Fruit fly (Drosophila melanogaster) whole organism, embryonic: Measurements from ENCODE around the gene anchor.
A peak's percentile ranks its signal among the peaks of the same experiment; 100 is the strongest.

Source experiments
- CG10565 ChIP-seq: fragments of 200-800 bp; sonication (Bioruptor generic); optimal IDR thresholded peaks from 3 replicates; lab custom pipeline; 2016; ENCODE audit warnings: missing biosample characterization, mild to moderate bottlenecking, missing genetic modification characterization
- CG11085 ChIP-seq: fragments of 200-800 bp; sonication (Bioruptor generic); IDR thresholded peaks from 2 replicates; pipeline ENCODE4 v1.3.6; 2022; ENCODE audit warnings: missing biosample characterization, missing genetic modification characterization
- CG12104 ChIP-seq: fragments of 200-800 bp; sonication (Bioruptor generic); optimal IDR thresholded peaks from 3 replicates; lab custom pipeline; 2016; ENCODE audit warnings: missing biosample characterization, missing genetic modification characterization
- CG15011 ChIP-seq: fragments of 200-800 bp; sonication (Bioruptor generic); optimal IDR thresholded peaks from 3 replicates; lab custom pipeline; 2018; ENCODE audit warnings: missing biosample characterization, mild to moderate bottlenecking, missing genetic modification characterization
- CG1602 ChIP-seq: fragments of 200-800 bp; sonication (Bioruptor generic); optimal IDR thresholded peaks from 3 replicates; lab custom pipeline; 2016; ENCODE audit warnings: missing biosample characterization, missing genetic modification characterization
- CG18262 ChIP-seq: fragments of 200-800 bp; optimal IDR thresholded peaks from 3 replicates; lab custom pipeline; 2019; ENCODE audit warnings: missing biosample characterization, mild to moderate bottlenecking, missing genetic modification characterization, moderate library complexity
- CG2712 ChIP-seq: fragments of 200-800 bp; optimal IDR thresholded peaks from 3 replicates; lab custom pipeline; 2019; ENCODE audit warnings: missing biosample characterization, mild to moderate bottlenecking, missing genetic modification characterization, moderate library complexity
- CG30403 ChIP-seq: fragments of 200-800 bp; sonication (Bioruptor generic); optimal IDR thresholded peaks from 3 replicates; lab custom pipeline; 2016; ENCODE audit warnings: missing biosample characterization, missing genetic modification characterization
- CG33213 ChIP-seq: fragments of 200-800 bp; sonication (Bioruptor generic); optimal IDR thresholded peaks from 3 replicates; lab custom pipeline; 2016; ENCODE audit warnings: missing biosample characterization, missing genetic modification characterization
- CG34224 ChIP-seq: fragments of 200-800 bp; sonication (Bioruptor generic); IDR thresholded peaks from 3 replicates; pipeline ENCODE4 v1.3.6; 2022; ENCODE audit warnings: missing biosample characterization, missing genetic modification characterization; ENCODE audit not compliant: partially characterized antibody
- CG43689 ChIP-seq: fragments of 200-800 bp; sonication (Bioruptor generic); IDR thresholded peaks from 2 replicates; pipeline ENCODE4 v1.3.6; 2022; ENCODE audit warnings: missing biosample characterization, missing genetic modification characterization
- CG4404 ChIP-seq: fragments of 200-800 bp; sonication (Bioruptor generic); IDR thresholded peaks from 2 replicates; pipeline ENCODE4 v1.3.6; 2022; ENCODE audit warnings: missing biosample characterization, missing genetic modification characterization
- CG6654 ChIP-seq: fragments of 200-800 bp; sonication (Bioruptor generic); optimal IDR thresholded peaks from 2 replicates; lab custom pipeline; 2017; ENCODE audit warnings: missing biosample characterization, mild to moderate bottlenecking, missing genetic modification characterization
- CG6689 ChIP-seq: fragments of 200-800 bp; sonication (Bioruptor generic); IDR thresholded peaks from 2 replicates; pipeline ENCODE4 v1.3.6; 2022; ENCODE audit warnings: missing biosample characterization, missing genetic modification characterization
- CG9797 ChIP-seq: fragments of 200-800 bp; sonication (Bioruptor generic); optimal IDR thresholded peaks from 3 replicates; lab custom pipeline; 2018; ENCODE audit warnings: missing biosample characterization, mild to moderate bottlenecking, missing genetic modification characterization
- CG9817 ChIP-seq: fragments of 200-800 bp; sonication (Bioruptor generic); optimal IDR thresholded peaks from 2 replicates; lab custom pipeline; 2018; ENCODE audit warnings: missing biosample characterization, mild to moderate bottlenecking, missing genetic modification characterization, moderate library complexity
- CG9932 ChIP-seq: fragments of 200-800 bp; sonication (Bioruptor generic); IDR thresholded peaks from 2 replicates; pipeline ENCODE4 v1.3.6; 2022; ENCODE audit warnings: missing biosample characterization, missing genetic modification characterization
- Camta ChIP-seq: fragments of 200-800 bp; sonication (Bioruptor generic); optimal IDR thresholded peaks from 2 replicates; lab custom pipeline; 2016; ENCODE audit warnings: missing biosample characterization, missing genetic modification characterization
- CrebB ChIP-seq: fragments of 200-800 bp; sonication (Bioruptor generic); optimal IDR thresholded peaks from 3 replicates; lab custom pipeline; 2018; ENCODE audit warnings: missing biosample characterization, mild to moderate bottlenecking, missing genetic modification characterization
- D19B ChIP-seq: fragments of 200-800 bp; sonication (Bioruptor generic); optimal IDR thresholded peaks from 2 replicates; lab custom pipeline; 2017; ENCODE audit warnings: missing biosample characterization, mild to moderate bottlenecking, missing genetic modification characterization
- Deaf1 ChIP-seq: fragments of 200-800 bp; optimal IDR thresholded peaks from 3 replicates; lab custom pipeline; 2019; ENCODE audit warnings: missing biosample characterization, mild to moderate bottlenecking, missing genetic modification characterization, moderate library complexity
- Dek ChIP-seq: fragments of 200-800 bp; sonication (Bioruptor generic); optimal IDR thresholded peaks from 3 replicates; lab custom pipeline; 2019; ENCODE audit warnings: missing biosample characterization, mild to moderate bottlenecking, missing genetic modification characterization, moderate library complexity
- Eip74EF ChIP-seq, 2 experiments: fragments of 200-800 bp in 1 of 2; fragments of >200 bp in 1 of 2; sonication (Bioruptor generic) in 1 of 2; optimal IDR thresholded peaks; 2 replicates each; lab custom pipeline; 2017 to 2019; ENCODE audit warnings: missing biosample characterization in 2 of 2, missing genetic modification characterization in 2 of 2, mild to moderate bottlenecking in 1 of 2, moderate library complexity in 1 of 2
- HLHmδ ChIP-seq: fragments of 200-800 bp; sonication (Bioruptor generic); optimal IDR thresholded peaks from 2 replicates; lab custom pipeline; 2018; ENCODE audit warnings: missing biosample characterization, mild to moderate bottlenecking, missing genetic modification characterization, moderate library complexity
- Lpt ChIP-seq: fragments of >200 bp; optimal IDR thresholded peaks from 2 replicates; lab custom pipeline; 2018; ENCODE audit warnings: missing biosample characterization, missing genetic modification characterization
- Med ChIP-seq: fragments of 200-800 bp; sonication (Bioruptor generic); peaks from one replicate; lab custom pipeline; 2016; ENCODE audit warnings: missing biosample characterization, missing genetic modification characterization, mild to moderate bottlenecking, inconsistent platforms, moderate library complexity
- NfI ChIP-seq: fragments of 200-800 bp; sonication (Bioruptor generic); optimal IDR thresholded peaks from 3 replicates; lab custom pipeline; 2018; ENCODE audit warnings: missing biosample characterization, mild to moderate bottlenecking, missing genetic modification characterization, moderate library complexity
- Optix ChIP-seq: fragments of 200-800 bp; sonication (Bioruptor generic); IDR thresholded peaks from 3 replicates; pipeline ENCODE4 v1.3.6; 2022; ENCODE audit warnings: missing biosample characterization, missing genetic modification characterization
- Rfx ChIP-seq: fragments of 200-800 bp; sonication (Bioruptor generic); IDR thresholded peaks from 2 replicates; pipeline ENCODE4 v1.3.6; 2022; ENCODE audit warnings: missing biosample characterization, missing genetic modification characterization
- Ssrp ChIP-seq: fragments of 200-800 bp; sonication (Bioruptor generic); optimal IDR thresholded peaks from 2 replicates; lab custom pipeline; 2018; ENCODE audit warnings: missing biosample characterization, mild to moderate bottlenecking, missing genetic modification characterization, moderate library complexity
- amos ChIP-seq: fragments of 200-800 bp; sonication (Bioruptor generic); IDR thresholded peaks from 2 replicates; pipeline ENCODE4 v1.3.6; 2022; ENCODE audit warnings: missing biosample characterization, missing genetic modification characterization; ENCODE audit not compliant: partially characterized antibody
- br ChIP-seq: fragments of >200 bp; optimal IDR thresholded peaks from 2 replicates; lab custom pipeline; 2017
- btn ChIP-seq: fragments of 200-800 bp; sonication (Bioruptor generic); optimal IDR thresholded peaks from 2 replicates; lab custom pipeline; 2016; ENCODE audit warnings: missing biosample characterization, missing genetic modification characterization
- ci ChIP-seq: fragments of 200-800 bp; sonication (Bioruptor generic); IDR thresholded peaks from 3 replicates; pipeline ENCODE4 v1.3.6; 2022; ENCODE audit warnings: missing biosample characterization, missing genetic modification characterization
- cwo ChIP-seq: fragments of 200-800 bp; sonication (Bioruptor generic); optimal IDR thresholded peaks from 3 replicates; lab custom pipeline; 2017; ENCODE audit warnings: missing biosample characterization, missing genetic modification characterization, mild to moderate bottlenecking, moderate library complexity, missing genetic modification reagents
- danr ChIP-seq: fragments of 200-800 bp; sonication (Bioruptor generic); IDR thresholded peaks from 2 replicates; pipeline ENCODE4 v1.3.6; 2022; ENCODE audit warnings: missing biosample characterization, missing genetic modification characterization
- exex ChIP-seq: fragments of 200-800 bp; sonication (Bioruptor generic); optimal IDR thresholded peaks from 4 replicates; lab custom pipeline; 2018; ENCODE audit warnings: missing biosample characterization, mild to moderate bottlenecking, missing genetic modification characterization, moderate library complexity
- fd3F ChIP-seq: fragments of 200-800 bp; sonication (Bioruptor generic); optimal IDR thresholded peaks from 2 replicates; lab custom pipeline; 2018; ENCODE audit warnings: missing biosample characterization, mild to moderate bottlenecking, missing genetic modification characterization, moderate library complexity
- gcm ChIP-seq: fragments of 200-800 bp; sonication (Bioruptor generic); optimal IDR thresholded peaks from 2 replicates; lab custom pipeline; 2019; ENCODE audit warnings: missing biosample characterization, mild to moderate bottlenecking, missing genetic modification characterization, moderate library complexity
- hbn ChIP-seq: fragments of 200-800 bp; sonication (Bioruptor generic); IDR thresholded peaks from 2 replicates; pipeline ENCODE4 v1.3.6; 2022; ENCODE audit warnings: missing biosample characterization, missing genetic modification characterization; ENCODE audit not compliant: partially characterized antibody
- her ChIP-seq: fragments of 200-800 bp; sonication (Bioruptor generic); optimal IDR thresholded peaks from 2 replicates; lab custom pipeline; 2016; ENCODE audit warnings: missing biosample characterization, missing genetic modification characterization
- maf-S ChIP-seq: fragments of 200-800 bp; sonication (Bioruptor generic); optimal IDR thresholded peaks from 2 replicates; lab custom pipeline; 2016; ENCODE audit warnings: missing biosample characterization, missing genetic modification characterization
- nau ChIP-seq: fragments of 200-800 bp; sonication (Bioruptor generic); optimal IDR thresholded peaks from 3 replicates; lab custom pipeline; 2017; ENCODE audit warnings: missing biosample characterization, mild to moderate bottlenecking, missing genetic modification characterization, missing genetic modification reagents
- pnt ChIP-seq: fragments of 200-800 bp; sonication (Bioruptor generic); optimal IDR thresholded peaks from 3 replicates; lab custom pipeline; 2016; ENCODE audit warnings: missing biosample characterization, missing genetic modification characterization
- sens ChIP-seq: fragments of 200-800 bp; sonication (Bioruptor generic); peaks from one replicate; lab custom pipeline; 2016; ENCODE audit warnings: missing biosample characterization, missing genetic modification characterization
- sens-2 ChIP-seq: fragments of 200-800 bp; sonication (Bioruptor generic); IDR thresholded peaks from 2 replicates; pipeline ENCODE4 v1.3.6; 2022; ENCODE audit warnings: missing biosample characterization, missing genetic modification characterization
- tgo ChIP-seq: fragments of 200-800 bp; sonication (Bioruptor generic); IDR thresholded peaks from 3 replicates; pipeline ENCODE4 v1.3.6; 2022; ENCODE audit warnings: missing biosample characterization, missing genetic modification characterization
- trem ChIP-seq: fragments of 200-800 bp; optimal IDR thresholded peaks from 3 replicates; lab custom pipeline; 2019; ENCODE audit warnings: missing biosample characterization, mild to moderate bottlenecking, missing genetic modification characterization, moderate library complexity
- usp ChIP-seq: fragments of >200 bp; optimal IDR thresholded peaks from 2 replicates; lab custom pipeline; 2017; ENCODE audit warnings: missing biosample characterization, missing genetic modification characterization
- wek ChIP-seq: fragments of 200-800 bp; sonication (Bioruptor generic); optimal IDR thresholded peaks from 3 replicates; lab custom pipeline; 2018; ENCODE audit warnings: missing biosample characterization, mild to moderate bottlenecking, missing genetic modification characterization, moderate library complexity

Gene anchor

DNA sequence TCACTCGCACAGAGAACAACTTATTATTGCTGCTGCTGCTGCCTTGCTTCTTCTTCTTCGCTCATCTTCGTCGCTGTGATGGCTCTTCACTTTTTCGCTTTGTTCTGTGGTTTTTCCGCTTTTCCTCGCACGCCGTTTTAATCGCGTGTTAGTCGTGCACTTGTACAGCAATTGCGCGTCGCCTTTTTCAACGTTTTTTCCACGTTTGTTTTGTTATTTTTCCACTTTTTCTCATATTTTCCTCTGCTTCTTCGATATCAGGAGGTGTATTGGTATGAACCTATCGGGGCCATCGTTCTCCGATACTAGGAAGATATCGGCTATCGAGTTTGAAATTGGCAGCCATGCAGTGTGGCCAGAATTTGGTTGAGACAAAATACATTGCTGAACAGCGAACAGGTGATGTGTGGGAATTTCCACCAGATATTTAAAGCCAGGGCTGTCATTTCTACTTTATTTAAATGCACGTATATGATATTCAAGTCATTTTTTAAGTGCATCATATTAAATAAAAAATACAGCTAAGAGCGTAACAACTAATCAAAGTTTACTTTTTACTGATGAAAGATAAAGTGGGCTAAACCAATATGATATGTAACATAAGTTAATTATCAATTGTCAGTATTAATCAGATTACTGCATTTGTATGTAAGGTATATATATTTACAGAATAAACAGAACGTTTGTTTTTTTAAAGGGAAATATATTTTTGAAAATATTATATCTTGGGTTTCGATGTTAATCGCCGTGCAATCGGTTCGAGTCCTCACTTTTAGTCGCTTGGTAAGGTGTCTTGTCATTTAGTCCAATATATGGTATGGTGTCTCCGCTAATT, 47.5 kb downstream of the anchor start, which contains the start of gene Crtc (continued):
- TF ChIP-seq Med (GFP tag; lab: Kevin White, UChicago) = peak; percentile 70
- TF ChIP-seq gcm = peak; percentile 16
- no peak for TF ChIP-seq exex
- TF ChIP-seq CG6689 (GFP tag; lab: Robert Waterston, UW) = no peak
- no peak for TF ChIP-seq Optix
- peak; percentile 0 for TF ChIP-seq her (GFP tag; lab: Kevin White, UChicago)
- peak; percentile 66 for TF ChIP-seq CG34224 (GFP tag; lab: Robert Waterston, UW)
- TF ChIP-seq Deaf1 (tag; lab: Kevin White, UChicago) = peak; percentile 43
- no peak for TF ChIP-seq CrebB (tag; lab: Kevin White, UChicago)
- TF ChIP-seq CG9932 (GFP tag; lab: Robert Waterston, UW) = peak; percentile 42
- no peak for TF ChIP-seq cwo
- no peak for TF ChIP-seq pnt (GFP tag; lab: Kevin White, UChicago)
- no peak for TF ChIP-seq CG11085
- TF ChIP-seq D19B (GFP tag; lab: Kevin White, UChicago) = no peak
- TF ChIP-seq wek = no peak
- TF ChIP-seq CG1602 (GFP tag; lab: Kevin White, UChicago) = no peak
- TF ChIP-seq CG18262 = peak; percentile 19
- no peak for TF ChIP-seq Rfx
- TF ChIP-seq usp = no peak
- no peak for TF ChIP-seq Lpt (GFP tag; lab: Kevin White, UChicago)
- no peak for TF ChIP-seq sens-2 (GFP tag; lab: Robert Waterston, UW)
- no peak for TF ChIP-seq CG10565
- peak; percentile 13 for TF ChIP-seq CG9817 (tag; lab: Kevin White, UChicago)
- TF ChIP-seq Eip74EF (GFP tag; optimal IDR thresholded peaks at IDR 0.05; lab: Kevin White, UChicago) = no peak
- TF ChIP-seq btn = no peak
- TF ChIP-seq CG6654 = no peak
- TF ChIP-seq hbn (GFP tag; lab: Robert Waterston, UW) = peak; percentile 58
- no peak for TF ChIP-seq danr
- TF ChIP-seq Camta (GFP tag; lab: Kevin White, UChicago) = peak; percentile 6
- no peak for TF ChIP-seq CG2712 (tag; lab: Kevin White, UChicago)
- peak; percentile 50 for TF ChIP-seq CG30403
- TF ChIP-seq maf-S (GFP tag; lab: Kevin White, UChicago) = no peak
- TF ChIP-seq nau = no peak
- TF ChIP-seq CG9797 = peak; percentile 87
- no peak for TF ChIP-seq NfI (GFP tag; lab: Kevin White, UChicago)
- peak; percentile 28 for TF ChIP-seq trem (tag; lab: Kevin White, UChicago)
- TF ChIP-seq Dek (tag; lab: Kevin White, UChicago) = no peak
- TF ChIP-seq sens (GFP tag; lab: Kevin White, UChicago) = peak; percentile 79
- TF ChIP-seq CG15011 (GFP tag; lab: Kevin White, UChicago) = no peak
- TF ChIP-seq CG12104 = no peak
- no peak for TF ChIP-seq tgo
- no peak for TF ChIP-seq fd3F (GFP tag; lab: Kevin White, UChicago)
- TF ChIP-seq HLHmδ (GFP tag; lab: Kevin White, UChicago) = peak; percentile 23
- TF ChIP-seq ci (GFP tag; lab: Robert Waterston, UW) = peak; percentile 30; the same call in 2 of the 3 replicates
- TF ChIP-seq CG4404 (GFP tag; lab: Robert Waterston, UW) = no peak
- TF ChIP-seq CG33213 = peak; percentile 46
- TF ChIP-seq amos = peak; percentile 81; the same call in 1 of the 2 replicates
- TF ChIP-seq Ssrp (tag; lab: Kevin White, UChicago) = no peak
- no peak for TF ChIP-seq CG43689
- TF ChIP-seq br (lab: Kevin White, UChicago) = no peak
